Worm (Caenorhabditis elegans): ENCODE data around the gene F57B9.8.

ce11 chrIII:6978875-6979274 lies 43.8 kb upstream of the F57B9.8 start:
- TF ChIP-seq nhr-11 (tag; optimal IDR thresholded peaks at IDR 0.05) (no peak), ama-1 (optimal IDR thresholded peaks at IDR 0.05) (no peak), rnt-1 (tag; optimal IDR thresholded peaks at IDR 0.05) (peak; percentile 39), K09A11.1 (tag; optimal IDR thresholded peaks at IDR 0.05; ENCODE audit: insufficient read depth) (no peak), elt-2 (tag; optimal IDR thresholded peaks at IDR 0.05) (no peak), zip-5 (tag; optimal IDR thresholded peaks at IDR 0.05) (no peak), pros-1 (tag; optimal IDR thresholded peaks at IDR 0.05) (no peak), pha-4 (tag; optimal IDR thresholded peaks at IDR 0.05) (no peak)
